Fruit fly (Drosophila melanogaster) whole organism, prepupa: ENCODE data around the gene CG18788.
A peak's percentile ranks its signal among the peaks of the same experiment; 100 is the strongest.

Source experiments
- CG31627 ChIP-seq: fragments of 200-800 bp; sonication (Bioruptor generic); optimal IDR thresholded peaks from 3 replicates; lab custom pipeline; 2016; ENCODE audit warnings: missing biosample characterization, missing genetic modification characterization
- CG4318 ChIP-seq: fragments of 200-800 bp; sonication (Bioruptor generic); optimal IDR thresholded peaks from 3 replicates; lab custom pipeline; 2017; ENCODE audit warnings: missing biosample characterization, mild to moderate bottlenecking, missing genetic modification characterization
- CG6792 ChIP-seq: fragments of 200-800 bp; sonication (Bioruptor generic); optimal IDR thresholded peaks from 3 replicates; lab custom pipeline; 2016; ENCODE audit warnings: missing biosample characterization, missing genetic modification characterization
- Eip93F ChIP-seq: fragments of 200-800 bp; sonication (Bioruptor generic); optimal IDR thresholded peaks from 2 replicates; lab custom pipeline; 2016; ENCODE audit warnings: missing biosample characterization, mild to moderate bottlenecking, missing genetic modification characterization
- Hr39 ChIP-seq: fragments of 200-800 bp; sonication (Bioruptor generic); optimal IDR thresholded peaks from 2 replicates; lab custom pipeline; 2016; ENCODE audit warnings: missing biosample characterization, missing genetic modification characterization
- Sox102F ChIP-seq: fragments of 200-800 bp; sonication (Bioruptor generic); optimal IDR thresholded peaks from 2 replicates; lab custom pipeline; 2016; ENCODE audit warnings: missing biosample characterization, mild to moderate bottlenecking, missing genetic modification characterization
- fd59A ChIP-seq: fragments of 200-800 bp; sonication (Bioruptor generic); optimal IDR thresholded peaks from 2 replicates; lab custom pipeline; 2017; ENCODE audit warnings: missing biosample characterization, mild to moderate bottlenecking, missing genetic modification characterization, missing genetic modification reagents
- fd85E ChIP-seq: fragments of 200-800 bp; sonication (Bioruptor generic); optimal IDR thresholded peaks from 3 replicates; lab custom pipeline; 2016; ENCODE audit warnings: missing biosample characterization, missing genetic modification characterization

DNA sequence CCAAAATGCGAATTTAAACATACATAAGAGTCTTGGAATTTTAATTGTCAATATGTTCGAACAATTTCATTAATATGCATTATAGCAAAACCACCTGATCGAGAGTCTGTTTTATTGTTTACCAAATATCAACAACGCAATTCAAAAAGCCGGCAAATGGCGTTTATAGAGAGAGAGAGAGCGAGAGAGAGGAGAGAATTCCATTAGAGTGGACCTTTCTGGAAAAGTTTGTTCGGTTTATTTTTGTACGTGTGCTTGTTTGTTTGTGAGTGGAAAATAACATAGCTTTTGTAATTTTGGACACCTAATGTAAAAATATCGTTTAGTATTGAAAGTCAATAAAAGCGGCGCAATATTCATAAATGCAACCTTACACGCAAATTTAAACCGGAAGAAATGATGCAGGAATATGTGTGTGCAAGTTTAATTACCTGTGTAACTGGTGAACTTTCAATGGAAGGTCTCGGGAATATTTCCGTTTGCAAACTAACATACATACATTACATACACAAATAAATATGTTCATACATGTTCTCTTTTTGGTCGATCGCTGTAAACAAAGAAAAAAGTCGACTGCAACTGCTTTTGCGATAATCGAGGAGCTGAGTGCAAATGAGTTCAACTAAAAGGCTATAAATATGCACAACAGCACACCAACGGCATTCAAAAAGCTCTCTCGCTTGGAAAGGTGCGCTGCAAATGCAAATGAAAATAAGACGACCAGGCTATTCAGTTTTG is 10.8 kb downstream of the CG18788 start, which contains the start of gene CG6785:
- TF ChIP-seq CG31627 (GFP tag; lab: Kevin White, UChicago), result peak; percentile 71
- peak; percentile 87 for TF ChIP-seq Eip93F (GFP tag; lab: Kevin White, UChicago)
- peak; percentile 70 for TF ChIP-seq Hr39 (GFP tag; lab: Kevin White, UChicago)
- peak; percentile 88 for TF ChIP-seq Sox102F
- peak; percentile 26 for TF ChIP-seq fd85E (GFP tag; lab: Kevin White, UChicago)
- TF ChIP-seq CG6792 (GFP tag; lab: Kevin White, UChicago), result peak; percentile 92
- no peak for TF ChIP-seq CG4318
- TF ChIP-seq fd59A (GFP tag; lab: Kevin White, UChicago), result peak; percentile 58
